Worm (Caenorhabditis elegans) whole organism, L4 larva: ENCODE data around the gene ZK742.3.

Source experiments
- fos-1 ChIP-seq: fragments of 150-350 bp; optimal IDR thresholded peaks from 2 replicates; lab custom pipeline; 2014; ENCODE audit warnings: missing biosample characterization, missing genetic modification characterization
- nhr-11 ChIP-seq: fragments of 150-350 bp; optimal IDR thresholded peaks from 2 replicates; lab custom pipeline; 2014; ENCODE audit warnings: missing biosample characterization, missing genetic modification characterization
- nhr-25 ChIP-seq: sonication (generic microtip); optimal IDR thresholded peaks from 2 replicates; lab custom pipeline; 2017; ENCODE audit warnings: missing genetic modification characterization, mild to moderate bottlenecking, missing compliant biosample characterization, antibody characterized with exemption, moderate library complexity, borderline replicate concordance; ENCODE audit not compliant: insufficient read depth
- snpc-4 ChIP-seq: fragments of 150-350 bp; optimal IDR thresholded peaks from 2 replicates; lab custom pipeline; 2014; ENCODE audit warnings: missing biosample characterization, missing genetic modification characterization

DNA sequence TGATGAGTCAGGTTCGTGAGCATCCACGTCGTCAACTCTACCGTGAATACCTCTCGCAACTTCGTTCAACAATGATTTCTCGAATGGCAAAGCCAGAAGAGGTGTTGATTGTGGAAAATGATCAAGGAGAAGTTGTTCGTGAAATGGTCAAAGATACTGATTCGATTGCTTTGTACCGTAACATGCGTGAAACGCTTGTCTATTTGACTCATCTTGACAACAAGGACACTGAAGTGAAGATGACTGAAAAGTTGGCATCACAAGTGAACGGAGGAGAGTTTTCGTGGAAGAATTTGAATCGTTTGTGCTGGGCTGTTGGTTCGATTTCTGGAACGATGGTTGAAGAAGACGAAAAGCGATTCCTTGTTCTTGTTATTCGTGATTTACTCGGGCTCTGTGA, 3.1 kb downstream of the ZK742.3 start:
- no peak for TF ChIP-seq fos-1 (tag; lab: Kevin White, UChicago)
- TF ChIP-seq nhr-25 (tag; lab: Kevin White, UChicago) = no peak
- TF ChIP-seq snpc-4 (tag; lab: Kevin White, UChicago) = no peak
- no peak for TF ChIP-seq nhr-11 (tag; lab: Kevin White, UChicago)
